Worm (Caenorhabditis elegans) whole organism, early embryonic: ENCODE results near the gene ver-3.

Experiments used
- B0310.2 ChIP-seq: sonication (generic microtip); optimal IDR thresholded peaks from 2 replicates; lab custom pipeline; 2016; ENCODE audit warnings: mild to moderate bottlenecking, missing genetic modification characterization, missing compliant biosample characterization
- F13C5.2 ChIP-seq: sonication (generic microtip); optimal IDR thresholded peaks from 2 replicates; lab custom pipeline; 2017; ENCODE audit warnings: mild to moderate bottlenecking, missing genetic modification characterization, inconsistent platforms, missing compliant biosample characterization
- aly-1 ChIP-seq: sonication (generic microtip); optimal IDR thresholded peaks from 2 replicates; lab custom pipeline; 2016; ENCODE audit warnings: missing genetic modification characterization, missing compliant biosample characterization
- ama-1 ChIP-seq: fragments of 150-350 bp; optimal IDR thresholded peaks from 2 replicates; lab custom pipeline; 2014
- ets-7 ChIP-seq: sonication (generic microtip); optimal IDR thresholded peaks from 2 replicates; lab custom pipeline; 2016; ENCODE audit warnings: missing genotype, missing genetic modification characterization, missing compliant biosample characterization
- flt-1 ChIP-seq: fragments of 200-800 bp; sonication (Bioruptor generic); IDR thresholded peaks from 2 replicates; pipeline ENCODE4 v1.3.6; 2022; ENCODE audit warnings: missing genetic modification characterization, missing compliant biosample characterization
- hmbx-1 ChIP-seq: sonication (generic microtip); optimal IDR thresholded peaks from 2 replicates; lab custom pipeline; 2016; ENCODE audit warnings: mild to moderate bottlenecking, missing genetic modification characterization, missing compliant biosample characterization
- hmg-4 ChIP-seq: fragments of 200-800 bp; sonication (Bioruptor generic); optimal IDR thresholded peaks from 2 replicates; lab custom pipeline; 2018; ENCODE audit warnings: mild to moderate bottlenecking, missing genetic modification characterization, missing compliant biosample characterization
- sea-1 ChIP-seq: fragments of 200-800 bp; sonication (Bioruptor generic); conservative IDR thresholded peaks from 2 replicates; pipeline ENCODE4 v1.3.6; 2022; ENCODE audit warnings: missing genetic modification characterization, missing compliant biosample characterization
- tbx-11 ChIP-seq: fragments of 200-800 bp; sonication (Bioruptor generic); IDR thresholded peaks from 2 replicates; pipeline ENCODE4 v1.3.6; 2022; ENCODE audit warnings: missing genetic modification characterization, missing compliant biosample characterization
- tbx-37 ChIP-seq: fragments of 200-800 bp; sonication (Bioruptor generic); conservative IDR thresholded peaks from 2 replicates; pipeline ENCODE4 v1.3.6; 2022; ENCODE audit warnings: missing genetic modification reagents, missing genetic modification characterization, missing compliant biosample characterization
- tra-4 ChIP-seq: sonication (generic microtip); optimal IDR thresholded peaks from 2 replicates; lab custom pipeline; 2017; ENCODE audit warnings: missing genetic modification characterization, missing compliant biosample characterization

The ver-3 gene

DNA sequence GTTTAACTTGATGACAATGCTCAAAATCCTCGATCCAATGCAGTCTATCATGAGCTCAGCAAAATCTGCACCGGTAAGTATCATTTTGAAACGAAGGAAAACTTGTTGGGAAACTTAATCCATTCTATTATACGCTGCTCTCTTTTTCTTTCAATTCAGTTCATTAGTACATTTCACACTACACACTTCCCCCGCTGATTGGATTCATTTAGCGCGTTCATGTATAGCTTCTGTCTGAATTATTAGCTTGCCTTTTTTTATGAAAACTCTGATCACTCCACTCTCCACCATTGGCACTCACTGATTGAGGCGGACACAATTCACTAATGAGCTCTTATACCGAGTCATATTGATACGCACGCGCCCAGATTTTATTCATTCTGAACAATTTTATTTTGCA, 45.9 kb downstream of the ver-3 start:
- TF ChIP-seq ama-1 (lab: Kevin White, UChicago) (no peak), tbx-11 (no peak), hmbx-1 (no peak)

ce11 chrX:11042777-11043176, 50.5 kb downstream of the ver-3 start, which contains the start of gene C09F12.3:
C09F12.3 (minus strand) TSS chrX:11042877.
- TF ChIP-seq tra-4 (tag; lab: Kevin White, UChicago) (no peak), ets-7 (tag; lab: Kevin White, UChicago) (no peak)

- no peak for TF ChIP-seq F13C5.2 (tag; lab: Kevin White, UChicago)
- no peak for TF ChIP-seq hmg-4 (GFP tag; lab: Kevin White, UChicago)
- no peak for TF ChIP-seq sea-1 (GFP tag; lab: Robert Waterston, UW)
- no peak for TF ChIP-seq flt-1
- TF ChIP-seq tbx-37: no peak
- TF ChIP-seq aly-1 (tag; lab: Kevin White, UChicago): no peak
- TF ChIP-seq ets-7 (tag; lab: Kevin White, UChicago): no peak
- TF ChIP-seq tbx-11: no peak
- no peak for TF ChIP-seq B0310.2 (tag; lab: Kevin White, UChicago)
Observed at ce11 chrX:11047183-11047582, 54.9 kb downstream of the ver-3 start, which contains the start of gene clc-1. clc-1 (plus strand) TSS chrX:11047446.
